Worm (Caenorhabditis elegans): Measurements from ENCODE around the gene fbxa-202.

Gene fbxa-202

ce11 chrV:6354786-6355185 is 27.7 kb downstream of the fbxa-202 start:
- peak; percentile 28 for TF ChIP-seq nhr-23 (tag; optimal IDR thresholded peaks at IDR 0.05)
- TF ChIP-seq nhr-237 (tag; optimal IDR thresholded peaks at IDR 0.05) = no peak

- TF ChIP-seq pha-4 (tag; optimal IDR thresholded peaks at IDR 0.05) = peak; percentile 7
- TF ChIP-seq fkh-10 (GFP tag; optimal IDR thresholded peaks at IDR 0.05) = no peak
- no peak for TF ChIP-seq elt-2 (tag; optimal IDR thresholded peaks at IDR 0.05)
Observed at ce11 chrV:6355412-6355811, 28.3 kb downstream of the fbxa-202 start.

DNA sequence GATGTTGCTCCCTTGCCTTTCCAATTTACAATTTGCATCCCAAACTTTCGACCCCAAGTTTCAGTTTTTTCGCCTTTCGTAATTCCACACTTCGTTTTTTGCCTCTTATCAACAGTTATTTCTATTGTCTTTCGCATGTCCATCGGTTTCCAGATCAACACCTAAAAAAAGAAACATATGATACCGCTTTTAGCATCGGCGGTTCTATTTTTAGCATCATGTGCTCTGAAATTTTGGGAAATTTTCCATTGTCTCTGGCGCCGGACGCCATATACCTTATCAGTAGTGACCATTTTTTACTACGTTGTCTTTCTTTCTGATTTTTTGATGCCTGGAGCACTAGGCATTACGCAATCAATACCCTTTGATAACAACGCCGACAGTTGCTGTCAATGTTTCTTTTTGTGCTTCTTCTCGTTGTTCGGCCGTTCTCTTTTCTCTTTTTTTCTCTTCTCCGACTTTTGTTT is 28.9 kb downstream of the fbxa-202 start, which contains the start of gene bcl-11:
bcl-11 (plus strand) TSS at position 51 of the 467 bp plus-strand sequence.
- TF ChIP-seq pha-4 (tag; optimal IDR thresholded peaks at IDR 0.05) = peak; percentile 19
- TF ChIP-seq jun-1 (tag; optimal IDR thresholded peaks at IDR 0.05) = peak; percentile 13
- peak; percentile 94 for TF ChIP-seq elt-2 (tag; optimal IDR thresholded peaks at IDR 0.05)
- TF ChIP-seq lsy-12 (tag; optimal IDR thresholded peaks at IDR 0.05) = no peak
- no peak for TF ChIP-seq lin-15B (tag; optimal IDR thresholded peaks at IDR 0.05)
- TF ChIP-seq pqm-1 (tag; optimal IDR thresholded peaks at IDR 0.05) = peak; percentile 90

DNA sequence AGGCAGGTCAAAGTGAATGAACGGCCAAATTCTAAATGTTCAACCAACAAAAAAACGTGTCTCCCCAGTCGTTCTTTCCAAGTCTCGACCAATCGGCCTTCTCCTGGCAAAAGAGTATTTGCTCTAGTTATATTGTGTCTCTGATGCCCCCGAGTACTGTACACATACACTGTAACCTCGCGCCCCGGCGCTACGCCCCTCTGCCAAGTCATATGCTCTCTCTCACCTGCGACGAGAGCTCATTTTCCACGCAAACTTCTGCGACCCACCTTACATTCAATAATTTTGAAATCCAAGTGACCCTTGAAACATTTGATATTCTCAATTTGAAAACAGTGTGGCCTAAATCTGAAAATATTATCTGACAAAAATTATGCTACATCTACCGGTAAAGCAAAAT is 30.2 kb downstream of the fbxa-202 start:
- no peak for TF ChIP-seq ama-1 (optimal IDR thresholded peaks at IDR 0.05)
- TF ChIP-seq pha-4 (tag; optimal IDR thresholded peaks at IDR 0.05) = peak; percentile 74

DNA sequence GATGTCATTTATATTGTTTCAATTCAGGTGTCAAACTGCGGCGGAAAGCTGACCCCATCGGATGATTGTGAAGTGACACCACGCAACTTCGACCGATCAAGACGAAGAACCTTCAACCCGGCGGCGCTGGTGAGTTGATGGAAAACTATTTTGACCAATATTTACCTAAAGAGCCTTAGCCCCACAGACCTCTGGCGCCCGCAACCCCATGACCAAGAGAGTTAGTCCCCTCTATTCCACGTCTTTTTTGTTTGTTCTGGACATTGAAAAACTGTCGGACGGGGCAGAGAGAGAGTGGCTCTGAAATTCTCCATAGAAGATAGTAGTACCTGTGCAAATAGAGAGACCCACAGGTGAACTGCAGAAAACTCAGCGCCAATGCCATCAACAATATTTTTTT is 31.6 kb downstream of the fbxa-202 start:
- no peak for TF ChIP-seq unc-39 (tag; optimal IDR thresholded peaks at IDR 0.05)
- no peak for TF ChIP-seq daf-12 (tag; optimal IDR thresholded peaks at IDR 0.05)
- TF ChIP-seq ztf-4 (tag; optimal IDR thresholded peaks at IDR 0.05) = no peak
- peak; percentile 80 for TF ChIP-seq pha-4 (tag; optimal IDR thresholded peaks at IDR 0.05)
- no peak for TF ChIP-seq jun-1 (tag; optimal IDR thresholded peaks at IDR 0.05)

- TF ChIP-seq mdl-1 (tag; optimal IDR thresholded peaks at IDR 0.05) (no peak), ZK546.5 (tag; optimal IDR thresholded peaks at IDR 0.05) (no peak), pha-4 (tag; optimal IDR thresholded peaks at IDR 0.05) (peak; percentile 83)
Observed at ce11 chrV:6359522-6359921, 32.4 kb downstream of the fbxa-202 start.

DNA sequence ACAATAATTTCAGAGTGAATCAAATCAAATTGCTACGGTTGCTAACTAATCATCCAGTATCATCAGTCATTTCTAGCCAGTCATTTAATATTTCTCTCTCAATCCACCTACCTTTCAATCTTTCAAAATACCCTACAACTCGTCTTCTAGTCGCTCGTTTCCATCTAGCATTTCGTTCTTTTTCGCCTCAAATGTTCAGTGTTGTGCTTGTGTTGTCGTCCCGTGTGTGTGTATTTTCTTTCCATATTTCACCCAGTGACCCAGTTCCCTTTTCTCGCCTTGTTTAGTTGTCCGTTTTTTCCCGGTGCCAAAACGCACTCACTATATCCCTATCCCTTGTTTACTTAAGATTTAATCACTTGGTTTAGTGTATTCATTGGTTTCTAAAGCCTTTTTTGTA is 34.6 kb downstream of the fbxa-202 start:
- no peak for TF ChIP-seq unc-62 (GFP tag; optimal IDR thresholded peaks at IDR 0.05)
- no peak for TF ChIP-seq zag-1 (tag; optimal IDR thresholded peaks at IDR 0.05)
- peak; percentile 6 for TF ChIP-seq pha-4 (tag; optimal IDR thresholded peaks at IDR 0.05)
- TF ChIP-seq skn-1 (tag; optimal IDR thresholded peaks at IDR 0.05) = no peak

- TF ChIP-seq pqm-1 (tag; optimal IDR thresholded peaks at IDR 0.05) (peak; percentile 13), nhr-12 (tag; optimal IDR thresholded peaks at IDR 0.05) (no peak), elt-2 (tag; optimal IDR thresholded peaks at IDR 0.05) (peak; percentile 51)
Observed at ce11 chrV:6364806-6365205, 37.7 kb downstream of the fbxa-202 start.

DNA sequence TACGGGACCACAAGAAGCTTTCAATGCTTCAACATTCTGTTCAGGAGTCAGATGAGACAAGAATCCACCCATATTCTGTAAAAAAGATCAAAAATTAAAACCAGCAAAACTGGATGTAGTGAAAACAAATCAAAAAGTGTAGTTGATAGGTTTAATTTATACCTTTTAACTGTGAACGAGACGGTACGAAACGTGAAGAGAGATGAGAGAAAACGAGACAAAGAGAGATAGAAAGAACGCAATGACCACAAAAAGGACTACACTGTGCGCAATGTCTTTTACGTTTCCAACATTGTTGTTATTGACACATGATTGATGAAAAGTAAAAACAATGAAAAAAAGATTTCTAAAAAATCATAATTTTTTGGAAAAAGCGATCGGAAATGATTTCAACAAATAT is 38.5 kb downstream of the fbxa-202 start, which contains the start of gene cest-33:
cest-33 (minus strand) TSS at position 75 of the 400 bp plus-strand sequence.
- TF ChIP-seq pqm-1 (tag; optimal IDR thresholded peaks at IDR 0.05) (peak; percentile 72), pha-4 (tag; optimal IDR thresholded peaks at IDR 0.05) (peak; percentile 24), nhr-43 (tag; optimal IDR thresholded peaks at IDR 0.05; ENCODE audit: poor library complexity, severe bottlenecking) (peak; percentile 2), mml-1 (tag; optimal IDR thresholded peaks at IDR 0.05) (no peak), lsy-12 (tag; optimal IDR thresholded peaks at IDR 0.05) (no peak), sea-2 (GFP tag; optimal IDR thresholded peaks at IDR 0.05) (no peak), elt-2 (tag; optimal IDR thresholded peaks at IDR 0.05) (peak; percentile 19), nfya-1 (tag; optimal IDR thresholded peaks at IDR 0.05; ENCODE audit: insufficient read depth) (no peak), nhr-28 (tag; optimal IDR thresholded peaks at IDR 0.05) (no peak), ceh-16 (tag; optimal IDR thresholded peaks at IDR 0.05) (no peak), ZK546.5 (tag; optimal IDR thresholded peaks at IDR 0.05) (no peak), fos-1 (tag; optimal IDR thresholded peaks at IDR 0.05) (no peak), nhr-25 (tag; optimal IDR thresholded peaks at IDR 0.05) (peak; percentile 23), elt-1 (tag; optimal IDR thresholded peaks at IDR 0.05) (no peak), fkh-2 (tag; optimal IDR thresholded peaks at IDR 0.05) (no peak), tbx-2 (tag; optimal IDR thresholded peaks at IDR 0.05) (no peak)
